Fruit fly (Drosophila melanogaster): ENCODE results near the gene CG11816.

Gene CG11816

dm6 chrX:13565490-13566156 is 10.0 kb upstream of the CG11816 start:
- TF ChIP-seq pan (optimal IDR thresholded peaks at IDR 0.05) (no peak), EcR (GFP tag; optimal IDR thresholded peaks at IDR 0.05) (no peak), CG8478 (optimal IDR thresholded peaks at IDR 0.05) (no peak), psq (optimal IDR thresholded peaks at IDR 0.05) (no peak), usp (GFP tag; optimal IDR thresholded peaks at IDR 0.05) (no peak), Dll (optimal IDR thresholded peaks at IDR 0.05) (no peak)

- TF ChIP-seq EcR (GFP tag; optimal IDR thresholded peaks at IDR 0.05) (no peak), Dll (optimal IDR thresholded peaks at IDR 0.05) (no peak), pan (optimal IDR thresholded peaks at IDR 0.05) (no peak), CG8478 (optimal IDR thresholded peaks at IDR 0.05) (no peak), usp (GFP tag; optimal IDR thresholded peaks at IDR 0.05) (no peak), psq (optimal IDR thresholded peaks at IDR 0.05) (no peak)
These were observed 8.2 kb upstream of the CG11816 start, which contains the start of the genes CG46311 and Tpst for dm6 chrX:13563483-13564443. Gene CG46311 (plus strand): TSS chrX:13563823. Gene Tpst (plus strand): TSS chrX:13563823.

dm6 chrX:13563042-13563441 is 7.4 kb upstream of the CG11816 start:
- no peak for TF ChIP-seq pan (optimal IDR thresholded peaks at IDR 0.05)
- no peak for TF ChIP-seq psq (optimal IDR thresholded peaks at IDR 0.05)
- TF ChIP-seq CG8478 (optimal IDR thresholded peaks at IDR 0.05) = no peak
- no peak for TF ChIP-seq usp (GFP tag; optimal IDR thresholded peaks at IDR 0.05)
- no peak for TF ChIP-seq Dll (optimal IDR thresholded peaks at IDR 0.05)
- no peak for TF ChIP-seq EcR (GFP tag; optimal IDR thresholded peaks at IDR 0.05)

dm6 chrX:13561371-13561770 is 5.8 kb upstream of the CG11816 start, which contains the start of gene CG32633:
Gene CG32633 (plus strand): TSS chrX:13561671.
- TF ChIP-seq EcR (GFP tag; optimal IDR thresholded peaks at IDR 0.05) (no peak), Dll (optimal IDR thresholded peaks at IDR 0.05) (no peak), CG8478 (optimal IDR thresholded peaks at IDR 0.05) (no peak), usp (GFP tag; optimal IDR thresholded peaks at IDR 0.05) (no peak), pan (optimal IDR thresholded peaks at IDR 0.05) (no peak), psq (optimal IDR thresholded peaks at IDR 0.05) (no peak)

dm6 chrX:13556172-13556571 is 572 bp upstream of the CG11816 start, which contains the start of gene CG32631:
Gene CG32631 (plus strand): TSS chrX:13556472.
- TF ChIP-seq Dll (optimal IDR thresholded peaks at IDR 0.05) (no peak), psq (optimal IDR thresholded peaks at IDR 0.05) (no peak), pan (optimal IDR thresholded peaks at IDR 0.05) (no peak), usp (GFP tag; optimal IDR thresholded peaks at IDR 0.05) (no peak), CG8478 (optimal IDR thresholded peaks at IDR 0.05) (no peak), EcR (GFP tag; optimal IDR thresholded peaks at IDR 0.05) (no peak)

dm6 chrX:13543343-13543742 is 12.3 kb downstream of the CG11816 start, which contains the start of gene Cpr12A:
Gene Cpr12A (plus strand): TSS chrX:13543643.
- TF ChIP-seq usp (GFP tag; optimal IDR thresholded peaks at IDR 0.05) = no peak
- no peak for TF ChIP-seq Dll (optimal IDR thresholded peaks at IDR 0.05)

dm6 chrX:13542084-13542483 is 13.5 kb downstream of the CG11816 start:
- TF ChIP-seq pan (optimal IDR thresholded peaks at IDR 0.05) = no peak
- peak; percentile 79 for TF ChIP-seq Dll (optimal IDR thresholded peaks at IDR 0.05)

- no peak for TF ChIP-seq pan (optimal IDR thresholded peaks at IDR 0.05)
- TF ChIP-seq CG8478 (optimal IDR thresholded peaks at IDR 0.05) = no peak
- no peak for TF ChIP-seq usp (GFP tag; optimal IDR thresholded peaks at IDR 0.05)
- TF ChIP-seq EcR (GFP tag; optimal IDR thresholded peaks at IDR 0.05) = no peak
- TF ChIP-seq psq (optimal IDR thresholded peaks at IDR 0.05) = no peak
- TF ChIP-seq Dll (optimal IDR thresholded peaks at IDR 0.05) = no peak
These were observed 14.5 kb downstream of the CG11816 start for dm6 chrX:13540920-13541605.

dm6 chrX:13539448-13539847 is 16.2 kb downstream of the CG11816 start:
- TF ChIP-seq EcR (GFP tag; optimal IDR thresholded peaks at IDR 0.05) = no peak
- no peak for TF ChIP-seq Dll (optimal IDR thresholded peaks at IDR 0.05)
- TF ChIP-seq psq (optimal IDR thresholded peaks at IDR 0.05) = no peak

dm6 chrX:13536776-13537175 is 18.8 kb downstream of the CG11816 start:
- TF ChIP-seq EcR (GFP tag; optimal IDR thresholded peaks at IDR 0.05) (no peak), psq (optimal IDR thresholded peaks at IDR 0.05) (no peak), usp (GFP tag; optimal IDR thresholded peaks at IDR 0.05) (no peak), Dll (optimal IDR thresholded peaks at IDR 0.05) (no peak), CG8478 (optimal IDR thresholded peaks at IDR 0.05) (no peak), pan (optimal IDR thresholded peaks at IDR 0.05) (no peak)

dm6 chrX:13534100-13534499 is 21.5 kb downstream of the CG11816 start, which contains the start of gene CG15756:
Gene CG15756 (plus strand): TSS chrX:13534400.
- TF ChIP-seq usp (GFP tag; optimal IDR thresholded peaks at IDR 0.05) = no peak
- no peak for TF ChIP-seq EcR (GFP tag; optimal IDR thresholded peaks at IDR 0.05)
- TF ChIP-seq pan (optimal IDR thresholded peaks at IDR 0.05) = no peak
- TF ChIP-seq CG8478 (optimal IDR thresholded peaks at IDR 0.05) = no peak
- TF ChIP-seq Dll (optimal IDR thresholded peaks at IDR 0.05) = no peak
- TF ChIP-seq psq (optimal IDR thresholded peaks at IDR 0.05) = no peak
